Comparison of ENCODE assay signal across 3 fruit fly cellular contexts in genomic region chr3L:3931778-3932177, dm6.
A peak's percentile ranks its signal among the peaks of the same experiment; 100 is the strongest.
TF ChIP-seq lines count a peak whose summit lies in the region.

No protein-coding gene starts in this region.

- no peak for TF ChIP-seq CTCF in whole organism, embryonic (GFP tag; optimal IDR thresholded peaks at IDR 0.05; lab: Kevin White, UChicago)

TF ChIP-seq in whole organism, adult, 20 proteins besides CTCF, POLR2A, EP300 and RAD21:
- TF ChIP-seq tj (GFP tag; optimal IDR thresholded peaks at IDR 0.05; lab: Kevin White, UChicago) = peak; percentile 72
- no peak for TF ChIP-seq CG14711 (tag; optimal IDR thresholded peaks at IDR 0.05; lab: Kevin White, UChicago)

TF ChIP-seq in whole organism, embryonic, 481 proteins besides CTCF, POLR2A, EP300 and RAD21 (continues in another document):
- no peak for TF ChIP-seq shn (GFP tag; optimal IDR thresholded peaks at IDR 0.05; lab: Kevin White, UChicago)
- no peak for TF ChIP-seq dmrt99B (tag; optimal IDR thresholded peaks at IDR 0.05; lab: Kevin White, UChicago)
- TF ChIP-seq CG13424 (tag; optimal IDR thresholded peaks at IDR 0.05; lab: Kevin White, UChicago) = no peak
- no peak for TF ChIP-seq ken (GFP tag; IDR thresholded peaks at IDR 0.05; lab: Robert Waterston, UW)
- TF ChIP-seq CG13894 (tag; optimal IDR thresholded peaks at IDR 0.05; lab: Kevin White, UChicago) = no peak
- no peak for TF ChIP-seq ssp (GFP tag; IDR thresholded peaks at IDR 0.05; lab: Robert Waterston, UW)
- TF ChIP-seq lola (GFP tag; optimal IDR thresholded peaks at IDR 0.05; lab: Kevin White, UChicago) = no peak
- no peak for TF ChIP-seq nerfin-2 (GFP tag; IDR thresholded peaks at IDR 0.05; lab: Robert Waterston, UW; ENCODE audit: partially characterized antibody)
- TF ChIP-seq CG2120 (GFP tag; optimal IDR thresholded peaks at IDR 0.05; lab: Kevin White, UChicago) = peak; percentile 5
- TF ChIP-seq pfk (GFP tag; optimal IDR thresholded peaks at IDR 0.05; lab: Kevin White, UChicago) = no peak
- no peak for TF ChIP-seq C15 (GFP tag; IDR thresholded peaks at IDR 0.05; lab: Robert Waterston, UW)
- TF ChIP-seq CG8089 (GFP tag; optimal IDR thresholded peaks at IDR 0.05; lab: Kevin White, UChicago) = no peak
- no peak for TF ChIP-seq Lhr (GFP tag; optimal IDR thresholded peaks at IDR 0.05; lab: Kevin White, UChicago)
- TF ChIP-seq gcm2 (GFP tag; optimal IDR thresholded peaks at IDR 0.05; lab: Kevin White, UChicago) = no peak
- no peak for TF ChIP-seq Dad (GFP tag; optimal IDR thresholded peaks at IDR 0.05; lab: Kevin White, UChicago)
- TF ChIP-seq CG7745 (tag; optimal IDR thresholded peaks at IDR 0.05; lab: Kevin White, UChicago) = no peak
- no peak for TF ChIP-seq CG11398 (GFP tag; optimal IDR thresholded peaks at IDR 0.05; lab: Kevin White, UChicago)
- TF ChIP-seq CG12769 (tag; optimal IDR thresholded peaks at IDR 0.05; lab: Kevin White, UChicago) = no peak
- TF ChIP-seq zen (tag; optimal IDR thresholded peaks at IDR 0.05; lab: Kevin White, UChicago) = no peak
- TF ChIP-seq tgo (GFP tag; IDR thresholded peaks at IDR 0.05; lab: Robert Waterston, UW) = no peak
- TF ChIP-seq CG12155 (GFP tag; optimal IDR thresholded peaks at IDR 0.05; lab: Kevin White, UChicago) = no peak
- TF ChIP-seq Hmx (GFP tag; optimal IDR thresholded peaks at IDR 0.05; lab: Kevin White, UChicago) = no peak
- no peak for TF ChIP-seq CG14667 (GFP tag; IDR thresholded peaks at IDR 0.05; lab: Robert Waterston, UW)
- no peak for TF ChIP-seq Pdp1 (GFP tag; optimal IDR thresholded peaks at IDR 0.05; lab: Kevin White, UChicago)
- TF ChIP-seq Sry-δ (GFP tag; optimal IDR thresholded peaks at IDR 0.05; lab: Kevin White, UChicago) = no peak
- no peak for TF ChIP-seq CG14050 (GFP tag; IDR thresholded peaks at IDR 0.05; lab: Robert Waterston, UW)
- TF ChIP-seq CG1603 (tag; optimal IDR thresholded peaks at IDR 0.05; lab: Kevin White, UChicago) = no peak
- TF ChIP-seq kni (GFP tag; optimal IDR thresholded peaks at IDR 0.05; lab: Kevin White, UChicago) = no peak
- no peak for TF ChIP-seq Ssrp (tag; optimal IDR thresholded peaks at IDR 0.05; lab: Kevin White, UChicago)
- TF ChIP-seq CG4707 (GFP tag; optimal IDR thresholded peaks at IDR 0.05; lab: Kevin White, UChicago) = no peak
- no peak for TF ChIP-seq Fer2 (tag; optimal IDR thresholded peaks at IDR 0.05; lab: Kevin White, UChicago)
- TF ChIP-seq CG15514 (GFP tag; optimal IDR thresholded peaks at IDR 0.05; lab: Kevin White, UChicago) = peak; percentile 19
- TF ChIP-seq CG17568 (GFP tag; optimal IDR thresholded peaks at IDR 0.05; lab: Kevin White, UChicago) = no peak
- no peak for TF ChIP-seq CG15011 (GFP tag; optimal IDR thresholded peaks at IDR 0.05; lab: Kevin White, UChicago)
- TF ChIP-seq vfl (GFP tag; optimal IDR thresholded peaks at IDR 0.05; lab: Kevin White, UChicago) = no peak
- no peak for TF ChIP-seq Jarid2 (GFP tag; optimal IDR thresholded peaks at IDR 0.05; lab: Kevin White, UChicago)
- TF ChIP-seq CG6765 (GFP tag; optimal IDR thresholded peaks at IDR 0.05; lab: Kevin White, UChicago) = peak; percentile 41
- no peak for TF ChIP-seq pzg (GFP tag; optimal IDR thresholded peaks at IDR 0.05; lab: Kevin White, UChicago)
- TF ChIP-seq NC2β (GFP tag; optimal IDR thresholded peaks at IDR 0.05; lab: Kevin White, UChicago) = no peak
- no peak for TF ChIP-seq fru (optimal IDR thresholded peaks at IDR 0.05; lab: Kevin White, UChicago)
- no peak for TF ChIP-seq ems (GFP tag; optimal IDR thresholded peaks at IDR 0.05; lab: Kevin White, UChicago)
- no peak for TF ChIP-seq eve (GFP tag; optimal IDR thresholded peaks at IDR 0.05; lab: Kevin White, UChicago)
- peak; percentile 64 for TF ChIP-seq cwo (GFP tag; optimal IDR thresholded peaks at IDR 0.05; lab: Kevin White, UChicago)
- no peak for TF ChIP-seq sqz (GFP tag; optimal IDR thresholded peaks at IDR 0.05; lab: Kevin White, UChicago)
- TF ChIP-seq CG15269 (tag; optimal IDR thresholded peaks at IDR 0.05; lab: Kevin White, UChicago) = no peak
- no peak for TF ChIP-seq CG15601 (tag; optimal IDR thresholded peaks at IDR 0.05; lab: Kevin White, UChicago)
- no peak for TF ChIP-seq CG4820 (GFP tag; optimal IDR thresholded peaks at IDR 0.05; lab: Kevin White, UChicago)
- TF ChIP-seq usp (GFP tag; optimal IDR thresholded peaks at IDR 0.05; lab: Kevin White, UChicago) = no peak

TF ChIP-seq in whole organism, prepupa, 60 proteins besides CTCF, POLR2A, EP300 and RAD21:
- TF ChIP-seq fkh (GFP tag; optimal IDR thresholded peaks at IDR 0.05; lab: Kevin White, UChicago) (peak; percentile 51), CG31627 (GFP tag; optimal IDR thresholded peaks at IDR 0.05; lab: Kevin White, UChicago) (no peak)
